Fruit fly (Drosophila melanogaster) Kc167 (cell line): ENCODE measurements around the gene tos.

Source experiments
- Sin3A ChIP-seq: fragments of >200 bp; optimal IDR thresholded peaks from 2 replicates; lab custom pipeline; 2018; ENCODE audit warnings: missing external identifiers
- h ChIP-seq: fragments of >200 bp; optimal IDR thresholded peaks from 3 replicates; lab custom pipeline; 2018; ENCODE audit warnings: missing external identifiers
- insv ChIP-seq: fragments of >200 bp; optimal IDR thresholded peaks from 3 replicates; lab custom pipeline; 2018; ENCODE audit warnings: missing external identifiers
- ttk ChIP-seq: sonication (Bioruptor generic); optimal IDR thresholded peaks from 2 replicates; lab custom pipeline; 2017; ENCODE audit warnings: missing external identifiers

DNA sequence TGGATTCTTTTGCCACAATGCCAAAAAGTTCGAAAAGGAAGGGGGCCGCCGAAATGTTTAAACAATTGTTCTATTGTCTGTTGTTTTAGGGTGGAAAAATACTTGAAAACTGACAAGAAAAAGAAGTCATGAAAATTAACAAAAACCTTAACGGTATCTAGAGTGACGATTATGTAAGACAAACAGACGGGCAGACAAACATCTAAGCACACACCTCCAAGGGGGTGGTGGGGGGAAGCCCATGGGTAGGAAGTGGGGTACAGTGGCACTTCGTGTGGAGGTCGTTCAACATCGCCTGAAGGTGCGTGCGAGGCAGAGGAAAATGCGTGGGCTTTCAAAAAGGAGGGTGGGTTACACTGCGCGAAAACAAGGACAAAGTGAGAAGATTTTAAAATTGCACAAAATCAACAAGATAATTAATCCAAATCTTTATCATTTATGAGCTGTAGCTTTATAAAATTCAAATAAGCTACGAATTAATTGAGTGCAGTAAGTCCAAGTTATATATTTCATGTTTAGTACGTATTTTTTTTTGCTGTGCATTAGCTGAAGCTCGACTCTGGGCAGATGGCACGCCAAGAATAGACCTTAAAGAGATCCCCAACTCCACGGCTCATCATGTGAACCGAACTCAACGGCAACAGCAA is 35.6 kb upstream of the tos start:
- TF ChIP-seq ttk (lab: Kevin White, UChicago) (no peak), insv (lab: Kevin White, UChicago) (no peak), h (lab: Kevin White, UChicago) (no peak), Sin3A (lab: Kevin White, UChicago) (no peak)
